Worm (Caenorhabditis elegans) whole organism, L4/young adult: ENCODE data around the gene R09E10.2.

ENCODE experiments used
- dao-5 ChIP-seq: sonication (generic microtip); optimal IDR thresholded peaks from 2 replicates; lab custom pipeline; 2016; ENCODE audit warnings: missing genotype, missing genetic modification characterization, moderate library complexity, missing compliant biosample characterization
- him-1 ChIP-seq: sonication (generic microtip); optimal IDR thresholded peaks from 2 replicates; lab custom pipeline; 2016; ENCODE audit warnings: missing genotype, missing genetic modification reagents, missing genetic modification characterization, missing compliant biosample characterization

- TF ChIP-seq dao-5 (tag; lab: Kevin White, UChicago), result no peak
- TF ChIP-seq him-1, result no peak
Measured at ce11 chrIV:10296036-10296435, 22.1 kb downstream of the R09E10.2 start.
